Worm (Caenorhabditis elegans) whole organism, L3 larva: Measurements from ENCODE around the gene atgp-1.

Experiments used
- ceh-28 ChIP-seq: fragments of 150-350 bp; optimal IDR thresholded peaks from 2 replicates; lab custom pipeline; 2014; ENCODE audit warnings: missing biosample characterization, missing genetic modification reagents, missing genetic modification characterization
- eor-1 ChIP-seq, 2 experiments: fragments of 150-350 bp; optimal IDR thresholded peaks; 2 replicates each; lab custom pipeline; 2014 to 2018; ENCODE audit warnings: missing biosample characterization in 2 of 2, missing genetic modification characterization in 2 of 2
- fos-1 ChIP-seq: fragments of 150-350 bp; optimal IDR thresholded peaks from 2 replicates; lab custom pipeline; 2014; ENCODE audit warnings: missing biosample characterization, missing genetic modification characterization
- nhr-77 ChIP-seq: fragments of 150-350 bp; optimal IDR thresholded peaks from 2 replicates; lab custom pipeline; 2014; ENCODE audit warnings: missing biosample characterization, missing genetic modification characterization

ce11 chrIV:17287908-17288675 lies 18.9 kb downstream of the atgp-1 start, which contains the start of gene zipt-7.1:
- no peak for TF ChIP-seq nhr-77 (tag; lab: Kevin White, UChicago)
- TF ChIP-seq ceh-28 (tag; lab: Kevin White, UChicago): no peak
- no peak for TF ChIP-seq eor-1 (tag; optimal IDR thresholded peaks at IDR 0.05; lab: Kevin White, UChicago)
- no peak for TF ChIP-seq fos-1
